Fruit fly (Drosophila melanogaster) whole organism, pupa: ENCODE measurements around the gene msi.

ENCODE experiments used
- CG10348 ChIP-seq: fragments of 200-800 bp; sonication (Bioruptor generic); IDR thresholded peaks from 2 replicates; pipeline ENCODE4 v1.3.6; 2022; ENCODE audit warnings: missing biosample characterization, missing genetic modification characterization
- CG13204 ChIP-seq: fragments of 200-800 bp; sonication (Bioruptor generic); optimal IDR thresholded peaks from 2 replicates; lab custom pipeline; 2018; ENCODE audit warnings: missing biosample characterization, mild to moderate bottlenecking, missing genetic modification characterization, moderate library complexity
- CG14655 ChIP-seq: fragments of 200-800 bp; sonication (Bioruptor generic); optimal IDR thresholded peaks from 3 replicates; lab custom pipeline; 2017; ENCODE audit warnings: mild to moderate bottlenecking, missing biosample characterization, missing genetic modification reagents, missing genetic modification characterization
- CG15710 ChIP-seq: fragments of 200-800 bp; sonication (Bioruptor generic); optimal IDR thresholded peaks from 2 replicates; lab custom pipeline; 2018; ENCODE audit warnings: missing biosample characterization, mild to moderate bottlenecking, missing genetic modification characterization, moderate library complexity
- CG32121 ChIP-seq: fragments of 200-800 bp; sonication (Bioruptor generic); IDR thresholded peaks from 2 replicates; pipeline ENCODE4 v1.3.6; 2022; ENCODE audit warnings: missing biosample characterization, missing genetic modification characterization
- CG8301 ChIP-seq: fragments of 200-800 bp; sonication (Bioruptor generic); optimal IDR thresholded peaks from 2 replicates; lab custom pipeline; 2018; ENCODE audit warnings: missing biosample characterization, mild to moderate bottlenecking, missing genetic modification characterization
- CG9948 ChIP-seq: fragments of 200-800 bp; sonication (Bioruptor generic); optimal IDR thresholded peaks from 2 replicates; lab custom pipeline; 2018; ENCODE audit warnings: missing biosample characterization, mild to moderate bottlenecking, missing genetic modification characterization, moderate library complexity
- Ets98B ChIP-seq: fragments of 200-800 bp; sonication (Bioruptor generic); IDR thresholded peaks from 2 replicates; pipeline ENCODE4 v1.3.6; 2022; ENCODE audit warnings: missing biosample characterization, missing genetic modification characterization
- Pif1B ChIP-seq: fragments of 200-800 bp; sonication (Bioruptor generic); optimal IDR thresholded peaks from 3 replicates; lab custom pipeline; 2016; ENCODE audit warnings: missing biosample characterization, missing genetic modification characterization
- fd96Ca ChIP-seq: fragments of 200-800 bp; sonication (Bioruptor generic); IDR thresholded peaks from 3 replicates; pipeline ENCODE4 v1.3.6; 2022; ENCODE audit warnings: missing biosample characterization, missing genetic modification characterization

- peak; percentile 95 for TF ChIP-seq CG9948 (tag; lab: Kevin White, UChicago)
- peak; percentile 95 for TF ChIP-seq CG8301 (tag; lab: Kevin White, UChicago)
- peak; percentile 96 for TF ChIP-seq fd96Ca (GFP tag; lab: Robert Waterston, UW)
- peak; percentile 96 for TF ChIP-seq Pif1B
- peak; percentile 92 for TF ChIP-seq Ets98B (GFP tag; lab: Robert Waterston, UW)
- peak; percentile 94 for TF ChIP-seq CG32121 (GFP tag; lab: Robert Waterston, UW)
- peak; percentile 95 for TF ChIP-seq CG15710 (tag; lab: Kevin White, UChicago)
- peak; percentile 97 for TF ChIP-seq CG14655 (GFP tag; lab: Kevin White, UChicago)
- TF ChIP-seq CG13204 (GFP tag; lab: Kevin White, UChicago): peak; percentile 77
- TF ChIP-seq CG10348 (GFP tag; lab: Robert Waterston, UW): peak; percentile 73
Observed at dm6 chr3R:25472635-25473552, 43.0 kb upstream of the msi start, which contains the start of the genes Fur1 and Vps33B.
